Worm (Caenorhabditis elegans): ENCODE results near the gene gsp-1.

DNA sequence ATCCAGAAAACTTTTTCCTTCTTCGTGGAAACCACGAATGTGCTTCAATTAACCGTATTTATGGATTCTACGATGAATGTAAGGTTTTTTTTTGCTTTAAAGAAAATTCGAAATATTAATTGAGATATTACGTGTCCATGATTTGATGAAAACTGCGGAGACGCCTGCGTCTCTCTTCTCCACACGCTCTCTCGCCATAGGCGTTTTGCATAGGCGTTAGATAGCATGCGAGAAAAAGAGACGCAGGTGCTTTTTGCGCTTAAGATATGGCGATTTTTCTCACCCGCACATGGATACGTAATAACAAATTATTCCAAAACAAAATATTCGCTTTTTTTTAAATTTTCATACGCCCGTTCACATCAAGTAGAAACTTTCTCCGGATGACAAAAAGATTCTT lies 1.2 kb downstream of the gsp-1 start:
- TF ChIP-seq flt-1 (GFP tag; IDR thresholded peaks at IDR 0.05): no peak
- TF ChIP-seq hnd-1 (tag; optimal IDR thresholded peaks at IDR 0.05): no peak
- TF ChIP-seq tbx-11 (GFP tag; IDR thresholded peaks at IDR 0.05): no peak
- no peak for TF ChIP-seq ama-1 (optimal IDR thresholded peaks at IDR 0.05)
- no peak for TF ChIP-seq ceh-13 (GFP tag; optimal IDR thresholded peaks at IDR 0.05)
- no peak for TF ChIP-seq F13C5.2 (tag; optimal IDR thresholded peaks at IDR 0.05)

Measured in whole organism, early embryonic.